Worm (Caenorhabditis elegans): ENCODE measurements around the gene F54D12.1.

The F54D12.1 gene

DNA sequence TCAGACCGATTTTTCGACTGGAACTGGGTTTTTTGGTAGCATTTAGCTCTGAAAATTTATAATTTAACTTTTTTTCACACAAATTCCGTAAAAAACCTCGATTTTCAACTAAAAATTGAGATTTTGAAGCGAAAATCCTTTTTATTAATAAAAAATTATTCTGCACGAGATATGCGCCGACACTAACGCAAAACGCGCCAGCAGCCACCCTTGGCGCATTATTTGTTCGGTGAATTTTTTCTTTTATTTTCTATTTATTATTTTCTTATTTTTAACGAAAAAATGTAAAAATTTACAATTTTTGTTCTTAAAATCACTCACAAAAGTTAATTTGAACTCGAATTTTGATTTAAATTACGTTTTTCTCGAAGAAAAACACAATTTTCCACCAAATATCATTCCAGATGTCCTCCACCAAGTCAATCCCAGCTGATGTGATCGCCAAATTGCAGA lies 2.0 kb downstream of the F54D12.1 start, which contains the start of gene Y51H7C.7:
Gene Y51H7C.7 (plus strand): TSS at position 403 of the 453 bp plus-strand sequence.
- TF ChIP-seq hnd-1 (tag; optimal IDR thresholded peaks at IDR 0.05) (no peak), tbx-37 (GFP tag; conservative IDR thresholded peaks at IDR 0.05) (no peak), tbx-11 (GFP tag; IDR thresholded peaks at IDR 0.05) (no peak), ceh-36 (tag; optimal IDR thresholded peaks at IDR 0.05) (no peak), sea-1 (GFP tag; conservative IDR thresholded peaks at IDR 0.05) (no peak), aly-1 (tag; optimal IDR thresholded peaks at IDR 0.05) (no peak), hmg-4 (GFP tag; optimal IDR thresholded peaks at IDR 0.05) (no peak), B0310.2 (tag; optimal IDR thresholded peaks at IDR 0.05) (no peak), scrt-1 (GFP tag; IDR thresholded peaks at IDR 0.05) (no peak), ets-7 (tag; optimal IDR thresholded peaks at IDR 0.05) (no peak), F13C5.2 (tag; optimal IDR thresholded peaks at IDR 0.05) (no peak), hmbx-1 (tag; optimal IDR thresholded peaks at IDR 0.05) (no peak), flt-1 (GFP tag; IDR thresholded peaks at IDR 0.05) (no peak), ama-1 (optimal IDR thresholded peaks at IDR 0.05) (no peak), tra-4 (tag; optimal IDR thresholded peaks at IDR 0.05) (no peak)

DNA sequence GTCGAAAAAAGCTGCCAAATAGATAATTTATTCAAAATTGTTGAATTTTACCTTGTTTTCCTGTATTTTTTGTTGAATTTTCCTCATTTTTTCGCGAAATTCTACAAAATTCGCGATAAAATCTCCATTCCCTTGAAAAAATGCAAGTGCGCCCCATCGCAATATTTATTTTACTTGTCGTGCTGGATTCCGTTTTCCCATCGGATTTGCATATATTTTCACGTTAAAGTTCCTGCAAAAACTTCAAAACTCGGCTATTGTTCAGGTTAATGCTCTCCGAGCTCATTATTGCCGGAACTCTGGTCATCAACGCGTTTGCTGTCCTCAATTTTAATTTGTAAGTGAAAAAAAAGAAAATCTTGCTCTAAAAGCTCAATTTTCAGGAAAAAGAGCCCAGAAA lies 2.9 kb downstream of the F54D12.1 start, which contains the start of the genes Y51H7C.41 and cogc-4:
Gene Y51H7C.41 (plus strand): TSS at position 266 of the 400 bp plus-strand sequence.
Gene cogc-4 (plus strand): TSS at position 386 of the 400 bp plus-strand sequence.
- TF ChIP-seq hmg-4 (GFP tag; optimal IDR thresholded peaks at IDR 0.05) (no peak), tbx-11 (GFP tag; IDR thresholded peaks at IDR 0.05) (no peak), F13C5.2 (tag; optimal IDR thresholded peaks at IDR 0.05) (no peak), tra-4 (tag; optimal IDR thresholded peaks at IDR 0.05) (no peak), flt-1 (GFP tag; IDR thresholded peaks at IDR 0.05) (no peak), pes-1 (GFP tag; IDR thresholded peaks at IDR 0.05) (no peak), scrt-1 (GFP tag; IDR thresholded peaks at IDR 0.05) (no peak), hmbx-1 (tag; optimal IDR thresholded peaks at IDR 0.05) (no peak), sea-1 (GFP tag; conservative IDR thresholded peaks at IDR 0.05) (no peak), ama-1 (optimal IDR thresholded peaks at IDR 0.05) (no peak), aly-1 (tag; optimal IDR thresholded peaks at IDR 0.05) (no peak), hnd-1 (tag; optimal IDR thresholded peaks at IDR 0.05) (no peak), ceh-36 (tag; optimal IDR thresholded peaks at IDR 0.05) (no peak), ceh-13 (GFP tag; optimal IDR thresholded peaks at IDR 0.05) (no peak), ets-7 (tag; optimal IDR thresholded peaks at IDR 0.05) (no peak), B0310.2 (tag; optimal IDR thresholded peaks at IDR 0.05) (no peak), tbx-37 (GFP tag; conservative IDR thresholded peaks at IDR 0.05) (no peak)

DNA sequence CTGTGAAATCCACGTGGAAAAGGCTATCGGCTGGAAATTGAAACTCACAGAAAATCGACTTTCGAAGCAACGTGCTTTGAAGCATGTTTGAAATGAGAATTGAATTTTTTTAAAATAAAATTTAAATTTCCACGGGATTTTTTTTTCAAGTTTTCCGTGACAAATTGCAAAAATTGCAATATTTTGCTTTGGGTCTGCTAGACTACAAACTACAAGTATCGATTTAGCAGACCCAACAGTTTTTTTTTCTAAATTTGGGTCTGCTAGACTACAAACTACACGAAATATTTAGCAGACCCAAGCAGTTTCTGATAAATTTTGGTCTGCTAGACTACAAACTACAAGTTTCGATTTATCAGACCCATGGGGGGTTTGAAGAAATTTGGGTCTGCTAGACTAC lies 11.2 kb downstream of the F54D12.1 start, which contains the start of gene Y51H7C.9:
Gene Y51H7C.9 (minus strand): TSS at position 101 of the 400 bp plus-strand sequence.
- TF ChIP-seq hmg-4 (GFP tag; optimal IDR thresholded peaks at IDR 0.05) (no peak), ceh-36 (tag; optimal IDR thresholded peaks at IDR 0.05) (no peak), ama-1 (optimal IDR thresholded peaks at IDR 0.05) (no peak), flt-1 (GFP tag; IDR thresholded peaks at IDR 0.05) (no peak), hmbx-1 (tag; optimal IDR thresholded peaks at IDR 0.05) (no peak), tbx-37 (GFP tag; conservative IDR thresholded peaks at IDR 0.05) (no peak), aly-1 (tag; optimal IDR thresholded peaks at IDR 0.05) (no peak), tbx-11 (GFP tag; IDR thresholded peaks at IDR 0.05) (no peak), ets-7 (tag; optimal IDR thresholded peaks at IDR 0.05) (no peak), scrt-1 (GFP tag; IDR thresholded peaks at IDR 0.05) (no peak), B0310.2 (tag; optimal IDR thresholded peaks at IDR 0.05) (no peak), ceh-13 (GFP tag; optimal IDR thresholded peaks at IDR 0.05) (no peak), tra-4 (tag; optimal IDR thresholded peaks at IDR 0.05) (no peak), pes-1 (GFP tag; IDR thresholded peaks at IDR 0.05) (no peak)

DNA sequence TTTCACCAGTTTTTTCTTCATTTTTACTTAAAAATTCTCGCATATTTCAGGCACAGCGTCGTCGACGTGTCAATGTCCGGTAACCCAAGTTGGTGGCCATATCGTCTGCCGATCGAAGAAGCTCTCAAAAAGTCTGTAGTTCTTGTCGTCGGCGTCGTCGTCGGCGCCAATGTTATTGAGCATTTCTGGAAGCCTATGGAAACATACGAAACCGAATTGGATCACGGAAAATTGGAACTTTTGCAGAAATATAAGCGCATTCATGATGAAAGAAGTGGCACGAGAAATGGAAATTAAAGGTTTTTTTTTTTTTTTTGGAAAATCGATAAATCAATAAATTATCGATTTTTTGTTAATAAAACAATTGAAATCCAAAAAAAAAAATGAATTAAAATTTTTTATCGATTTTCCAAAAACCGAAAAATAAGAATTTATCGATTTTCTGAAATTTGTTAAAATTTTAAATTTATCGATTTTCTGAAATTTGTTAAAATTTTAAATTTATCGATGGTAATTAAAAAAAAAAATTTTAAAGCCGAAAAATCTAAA lies 12.2 kb downstream of the F54D12.1 start, which contains the start of gene alkb-1:
Gene alkb-1 (plus strand): TSS at position 51 of the 549 bp plus-strand sequence.
- TF ChIP-seq tbx-11 (GFP tag; IDR thresholded peaks at IDR 0.05) (no peak), flt-1 (GFP tag; IDR thresholded peaks at IDR 0.05) (no peak)

DNA sequence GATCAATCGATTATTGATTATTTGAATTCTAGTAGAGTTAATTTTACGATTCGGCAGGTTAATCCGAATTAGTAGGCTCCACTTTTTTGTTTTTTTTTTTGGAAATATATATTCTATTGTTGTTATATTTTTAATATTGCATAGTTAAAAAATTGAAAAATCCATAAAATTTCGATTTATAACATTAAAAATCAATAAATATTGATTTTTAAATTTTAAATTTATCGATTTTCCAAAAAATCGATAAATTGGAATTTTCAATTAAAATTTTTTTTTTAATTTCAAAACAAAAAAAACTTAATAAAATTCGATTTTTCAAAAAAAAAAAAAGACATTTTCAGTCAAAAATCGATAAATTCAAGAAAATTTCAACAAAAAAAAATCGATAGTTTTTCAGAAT lies 19.8 kb downstream of the F54D12.1 start:
- TF ChIP-seq tbx-11 (GFP tag; IDR thresholded peaks at IDR 0.05) (no peak), pes-1 (GFP tag; IDR thresholded peaks at IDR 0.05) (no peak), hmg-4 (GFP tag; optimal IDR thresholded peaks at IDR 0.05) (no peak), scrt-1 (GFP tag; IDR thresholded peaks at IDR 0.05) (no peak), ets-7 (tag; optimal IDR thresholded peaks at IDR 0.05) (no peak), F13C5.2 (tag; optimal IDR thresholded peaks at IDR 0.05) (no peak), hnd-1 (tag; optimal IDR thresholded peaks at IDR 0.05) (no peak), hmbx-1 (tag; optimal IDR thresholded peaks at IDR 0.05) (no peak), tbx-37 (GFP tag; conservative IDR thresholded peaks at IDR 0.05) (no peak), ceh-36 (tag; optimal IDR thresholded peaks at IDR 0.05) (no peak), ama-1 (optimal IDR thresholded peaks at IDR 0.05) (no peak), sea-1 (GFP tag; conservative IDR thresholded peaks at IDR 0.05) (no peak), B0310.2 (tag; optimal IDR thresholded peaks at IDR 0.05) (no peak), tra-4 (tag; optimal IDR thresholded peaks at IDR 0.05) (no peak)

DNA sequence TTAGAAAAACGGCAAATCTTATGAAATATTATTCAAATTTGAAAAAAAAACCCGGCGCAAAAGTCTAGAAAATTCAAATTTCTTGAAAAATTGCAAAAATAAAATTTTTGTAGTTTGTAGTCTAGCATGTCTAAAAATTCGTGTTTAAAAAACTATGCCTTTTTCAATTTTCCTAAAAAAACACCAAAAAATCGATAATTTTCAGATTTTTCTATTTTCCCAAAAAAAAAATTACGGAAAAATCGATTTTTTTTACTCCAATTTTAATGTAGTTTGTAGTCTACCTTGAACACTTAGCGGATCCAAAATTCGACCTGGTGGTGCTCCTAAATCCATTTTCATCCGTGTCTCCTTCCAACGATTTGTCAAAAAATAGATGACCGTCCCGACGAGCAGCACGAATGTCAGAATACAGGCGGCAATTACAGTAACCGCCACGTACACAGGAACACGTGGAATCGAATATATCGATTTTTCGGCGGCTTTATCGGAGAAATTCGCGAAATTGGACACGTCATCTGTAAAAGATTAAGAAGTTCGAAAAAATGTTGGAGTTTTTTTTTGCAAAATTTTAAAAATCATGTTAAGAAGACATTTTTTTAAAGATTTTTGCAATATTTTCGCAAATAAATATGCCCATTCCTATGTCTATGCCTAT lies 20.7 kb downstream of the F54D12.1 start:
- TF ChIP-seq aly-1 (tag; optimal IDR thresholded peaks at IDR 0.05) (no peak), B0310.2 (tag; optimal IDR thresholded peaks at IDR 0.05) (no peak), tbx-11 (GFP tag; IDR thresholded peaks at IDR 0.05) (no peak), flt-1 (GFP tag; IDR thresholded peaks at IDR 0.05) (no peak), tra-4 (tag; optimal IDR thresholded peaks at IDR 0.05) (no peak), ama-1 (optimal IDR thresholded peaks at IDR 0.05) (no peak)

DNA sequence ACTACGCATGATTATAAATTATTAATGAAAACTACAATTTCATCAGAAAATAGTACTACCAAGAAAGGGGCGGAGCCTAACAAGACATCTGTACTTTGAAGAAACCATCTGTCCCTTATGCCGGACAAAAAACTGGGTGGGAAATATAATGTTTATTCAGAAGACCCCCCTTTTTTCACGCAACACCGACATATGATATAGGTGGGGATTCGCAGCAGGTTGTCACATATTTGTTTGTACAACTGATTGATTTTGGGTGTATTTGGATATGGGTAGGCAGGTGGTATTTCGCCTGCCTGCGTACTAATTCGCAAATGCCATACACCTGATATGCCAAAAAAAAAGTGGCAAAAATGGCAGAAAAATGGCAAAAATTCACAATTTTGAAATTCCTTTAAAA lies 23.5 kb downstream of the F54D12.1 start, which contains the start of gene Y51H7C.10:
Gene Y51H7C.10 (minus strand): TSS at position 101 of the 400 bp plus-strand sequence.
- no peak for TF ChIP-seq tbx-11 (GFP tag; IDR thresholded peaks at IDR 0.05)
- TF ChIP-seq hmg-4 (GFP tag; optimal IDR thresholded peaks at IDR 0.05): no peak
- TF ChIP-seq flt-1 (GFP tag; IDR thresholded peaks at IDR 0.05): no peak
- no peak for TF ChIP-seq ceh-13 (GFP tag; optimal IDR thresholded peaks at IDR 0.05)
- no peak for TF ChIP-seq pes-1 (GFP tag; IDR thresholded peaks at IDR 0.05)
- TF ChIP-seq ets-7 (tag; optimal IDR thresholded peaks at IDR 0.05): no peak
- TF ChIP-seq F13C5.2 (tag; optimal IDR thresholded peaks at IDR 0.05): no peak
- no peak for TF ChIP-seq B0310.2 (tag; optimal IDR thresholded peaks at IDR 0.05)
- no peak for TF ChIP-seq sea-1 (GFP tag; conservative IDR thresholded peaks at IDR 0.05)
- no peak for TF ChIP-seq ama-1 (optimal IDR thresholded peaks at IDR 0.05)
- TF ChIP-seq hmbx-1 (tag; optimal IDR thresholded peaks at IDR 0.05): no peak
- no peak for TF ChIP-seq scrt-1 (GFP tag; IDR thresholded peaks at IDR 0.05)
- TF ChIP-seq aly-1 (tag; optimal IDR thresholded peaks at IDR 0.05): no peak
- TF ChIP-seq tbx-37 (GFP tag; conservative IDR thresholded peaks at IDR 0.05): no peak
- TF ChIP-seq tra-4 (tag; optimal IDR thresholded peaks at IDR 0.05): no peak

Measured in whole organism, early embryonic.